Fruit fly (Drosophila melanogaster) whole organism, wandering third instar larva: ENCODE results near the gene Actn3.

Experiments used
- Abd-B ChIP-seq: fragments of >200 bp; optimal IDR thresholded peaks from 2 replicates; lab custom pipeline; 2017; ENCODE audit warnings: missing biosample characterization, missing genetic modification characterization
- CG32264 ChIP-seq: fragments of 200-800 bp; sonication (Bioruptor generic); optimal IDR thresholded peaks from 2 replicates; lab custom pipeline; 2016; ENCODE audit warnings: missing biosample characterization, missing genetic modification characterization
- CrebA ChIP-seq: fragments of 200-800 bp; sonication (Bioruptor generic); optimal IDR thresholded peaks from 2 replicates; lab custom pipeline; 2016; ENCODE audit warnings: missing biosample characterization, mild to moderate bottlenecking, missing genetic modification characterization, borderline replicate concordance
- Dfd ChIP-seq: fragments of >200 bp; optimal IDR thresholded peaks from 2 replicates; lab custom pipeline; 2017; ENCODE audit warnings: missing biosample characterization, missing genetic modification characterization
- Dif ChIP-seq: fragments of 200-275, 200-300 bp; sonication (Bioruptor generic); optimal IDR thresholded peaks from 2 replicates; lab custom pipeline; 2018; ENCODE audit warnings: missing biosample characterization, missing genetic modification characterization; ENCODE audit not compliant: partially characterized antibody
- GATAd ChIP-seq: sonication (Bioruptor generic); optimal IDR thresholded peaks from 2 replicates; lab custom pipeline; 2016; ENCODE audit warnings: missing biosample characterization, missing genetic modification characterization
- HLH106 ChIP-seq: fragments of 200-800 bp; optimal IDR thresholded peaks from 3 replicates; lab custom pipeline; 2019; ENCODE audit warnings: missing biosample characterization, mild to moderate bottlenecking, missing genetic modification characterization, moderate library complexity
- Hr78 ChIP-seq: fragments of >200 bp; optimal IDR thresholded peaks from 2 replicates; lab custom pipeline; 2017; ENCODE audit warnings: missing biosample characterization, missing genetic modification characterization
- Hr83 ChIP-seq: fragments of 200-300 bp; sonication (Bioruptor generic); optimal IDR thresholded peaks from 2 replicates; lab custom pipeline; 2016; ENCODE audit warnings: missing biosample characterization, mild to moderate bottlenecking, missing genetic modification characterization, moderate library complexity; ENCODE audit not compliant: poor library complexity, severe bottlenecking
- Mio ChIP-seq: sonication (Bioruptor generic); optimal IDR thresholded peaks from 2 replicates; lab custom pipeline; 2016; ENCODE audit warnings: missing biosample characterization, missing genetic modification characterization
- Myc ChIP-seq: fragments of >200 bp; optimal IDR thresholded peaks from 2 replicates; lab custom pipeline; 2017
- Rel ChIP-seq, 2 experiments: fragments of 200-800 bp; sonication (Bioruptor generic) in 1 of 2; optimal IDR thresholded peaks; 2 replicates in 1 of 2; 3 replicates in 1 of 2; lab custom pipeline; 2016 to 2019; ENCODE audit warnings: mild to moderate bottlenecking in 2 of 2, missing biosample characterization in 2 of 2, missing genetic modification characterization in 2 of 2, moderate library complexity in 1 of 2
- Sp1 ChIP-seq: fragments of 200-800 bp; sonication (Bioruptor generic); optimal IDR thresholded peaks from 3 replicates; lab custom pipeline; 2019; ENCODE audit warnings: missing biosample characterization, mild to moderate bottlenecking, missing genetic modification characterization, moderate library complexity
- Vsx2 ChIP-seq: fragments of 200-300, 225-300 bp; sonication (Bioruptor generic); optimal IDR thresholded peaks from 2 replicates; lab custom pipeline; 2018; ENCODE audit warnings: missing biosample characterization, missing genetic modification characterization; ENCODE audit not compliant: partially characterized antibody
- br ChIP-seq: fragments of 200-800 bp; sonication (Bioruptor generic); optimal IDR thresholded peaks from 2 replicates; lab custom pipeline; 2016; ENCODE audit warnings: missing biosample characterization, missing genetic modification characterization
- brk ChIP-seq: fragments of 200-800 bp; sonication (Bioruptor generic); optimal IDR thresholded peaks from 2 replicates; lab custom pipeline; 2016; ENCODE audit warnings: missing biosample characterization, mild to moderate bottlenecking, missing genetic modification characterization
- dl ChIP-seq, 2 experiments: fragments of 175-275, 200-275 bp in 1 of 2; fragments of 200-275 bp in 1 of 2; sonication (Bioruptor generic); optimal IDR thresholded peaks; lab custom pipeline; 2018; ENCODE audit warnings: mild to moderate bottlenecking in 2 of 2, missing biosample characterization in 2 of 2, missing genetic modification characterization in 2 of 2, moderate library complexity in 2 of 2; ENCODE audit not compliant: partially characterized antibody in 2 of 2, insufficient read depth in 1 of 2
- dsf ChIP-seq: sonication (Bioruptor generic); optimal IDR thresholded peaks from 2 replicates; lab custom pipeline; 2016; ENCODE audit warnings: missing biosample characterization, missing genetic modification characterization, borderline replicate concordance
- ey ChIP-seq: fragments of 200-800 bp; sonication (Bioruptor generic); optimal IDR thresholded peaks from 2 replicates; lab custom pipeline; 2016; ENCODE audit warnings: missing biosample characterization, missing genetic modification characterization
- foxo ChIP-seq, 2 experiments: fragments of 200-800 bp; sonication (Bioruptor generic); optimal IDR thresholded peaks; 2 replicates in 1 of 2; 3 replicates in 1 of 2; lab custom pipeline; 2016 to 2017; ENCODE audit warnings: missing biosample characterization in 2 of 2, missing genetic modification characterization in 2 of 2
- fru ChIP-seq: fragments of 200-800 bp; sonication (Bioruptor generic); optimal IDR thresholded peaks from 3 replicates; lab custom pipeline; 2016; ENCODE audit warnings: missing biosample characterization, mild to moderate bottlenecking, missing genetic modification characterization
- h ChIP-seq: fragments of 200-800 bp; sonication (Bioruptor generic); optimal IDR thresholded peaks from 3 replicates; lab custom pipeline; 2016; ENCODE audit warnings: missing biosample characterization, mild to moderate bottlenecking, missing genetic modification characterization
- jim ChIP-seq: fragments of 175-275, 200-325 bp; sonication (Bioruptor generic); optimal IDR thresholded peaks from 2 replicates; lab custom pipeline; 2016; ENCODE audit warnings: missing biosample characterization, mild to moderate bottlenecking, missing genetic modification characterization
- pan ChIP-seq: fragments of >200 bp; optimal IDR thresholded peaks from 2 replicates; lab custom pipeline; 2017
- psq ChIP-seq: fragments of 200-800 bp; sonication (Bioruptor generic); optimal IDR thresholded peaks from 3 replicates; lab custom pipeline; 2017; ENCODE audit warnings: missing biosample characterization, mild to moderate bottlenecking, missing genetic modification characterization, moderate library complexity
- rgr ChIP-seq: fragments of 200-800 bp; sonication (Bioruptor generic); optimal IDR thresholded peaks from 3 replicates; lab custom pipeline; 2016; ENCODE audit warnings: missing biosample characterization, mild to moderate bottlenecking, missing genetic modification characterization
- sage ChIP-seq: fragments of 200-800 bp; sonication (Bioruptor generic); optimal IDR thresholded peaks from 2 replicates; lab custom pipeline; 2016; ENCODE audit warnings: missing biosample characterization, mild to moderate bottlenecking, missing genetic modification characterization
- sv ChIP-seq: fragments of 200-800 bp; sonication (Bioruptor generic); optimal IDR thresholded peaks from 3 replicates; lab custom pipeline; 2016; ENCODE audit warnings: missing biosample characterization, missing genetic modification characterization
- tai ChIP-seq: sonication (Bioruptor generic); optimal IDR thresholded peaks from 2 replicates; lab custom pipeline; 2016; ENCODE audit warnings: missing biosample characterization, missing genetic modification characterization

The Actn3 gene

DNA sequence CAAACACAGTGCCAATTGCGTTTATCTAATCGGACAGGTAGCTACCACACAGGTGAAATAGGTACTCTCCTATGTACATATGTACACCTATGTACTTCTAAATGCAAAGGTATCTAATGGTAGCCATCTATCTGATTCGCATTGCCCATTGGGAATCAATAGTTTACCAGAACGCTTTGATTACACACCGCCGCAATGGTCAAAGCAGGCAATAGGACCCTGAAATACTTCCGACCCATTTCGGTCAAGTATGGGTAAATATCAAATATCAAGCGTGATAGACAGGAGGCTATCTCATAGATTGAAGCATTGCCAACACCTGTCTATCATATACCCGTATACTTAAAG, 31.1 kb upstream of the Actn3 start:
- TF ChIP-seq Dfd (GFP tag; lab: Kevin White, UChicago) (no peak), Hr78 (GFP tag; lab: Kevin White, UChicago) (no peak), sv (GFP tag; lab: Kevin White, UChicago) (no peak), ey (no peak), Sp1 (GFP tag; lab: Kevin White, UChicago) (no peak), tai (GFP tag; lab: Kevin White, UChicago) (no peak), GATAd (no peak), Hr83 (GFP tag; lab: Kevin White, UChicago) (no peak)
- TF ChIP-seq, all 38 proteins: peak for 0

DNA sequence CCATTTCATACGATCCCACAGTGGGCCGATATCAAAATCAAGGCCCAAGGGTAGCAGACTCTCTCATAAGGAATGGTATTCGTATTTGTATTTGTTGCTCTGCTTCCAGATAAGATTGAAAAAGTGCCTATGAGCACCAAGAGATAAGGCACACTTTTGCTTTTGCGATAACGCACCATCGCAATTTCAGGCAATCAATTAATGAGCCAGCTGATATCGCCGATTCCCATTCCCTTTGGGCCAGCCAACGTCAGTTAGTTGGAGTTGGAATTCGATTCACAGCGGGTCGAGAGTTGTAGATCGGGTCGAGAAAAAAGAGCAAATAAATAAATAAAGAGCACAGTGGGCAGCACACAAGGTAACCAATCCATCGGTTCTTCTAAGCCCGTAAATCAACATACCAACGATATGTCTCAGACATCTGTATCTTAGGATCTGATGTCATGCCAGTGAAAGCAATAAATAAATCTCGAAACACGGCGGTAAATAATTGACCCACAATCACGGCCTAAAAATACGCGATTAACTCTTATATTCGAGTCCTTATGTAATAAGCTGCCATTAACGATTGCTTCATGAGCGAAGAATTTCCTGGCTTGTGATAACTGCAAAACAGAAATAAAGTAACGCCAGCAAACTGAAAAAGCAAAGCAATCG, 30.6 kb upstream of the Actn3 start, which contains the start of gene CG8907:
TSS of gene CG8907 (plus strand) at position 252 of the 657 bp plus-strand sequence.
- TF ChIP-seq brk (GFP tag; lab: Kevin White, UChicago): no peak
- no peak for TF ChIP-seq br
- no peak for TF ChIP-seq dl (GFP tag; optimal IDR thresholded peaks at IDR 0.05; lab: Kevin White, UChicago; ENCODE audit: insufficient read depth in 1 of 2, partially characterized antibody in 2 of 2)
- peak; percentile 74 for TF ChIP-seq h (GFP tag; lab: Kevin White, UChicago)
- no peak for TF ChIP-seq HLH106
- TF ChIP-seq Dif (GFP tag; lab: Kevin White, UChicago): no peak
- peak; percentile 27 for TF ChIP-seq Vsx2
- peak; percentile 27 for TF ChIP-seq fru (GFP tag; lab: Kevin White, UChicago)
- TF ChIP-seq Rel (GFP tag; optimal IDR thresholded peaks at IDR 0.05; lab: Kevin White, UChicago): no peak
- TF ChIP-seq Rel (tag; optimal IDR thresholded peaks at IDR 0.05; lab: Kevin White, UChicago): peak; percentile 7

DNA sequence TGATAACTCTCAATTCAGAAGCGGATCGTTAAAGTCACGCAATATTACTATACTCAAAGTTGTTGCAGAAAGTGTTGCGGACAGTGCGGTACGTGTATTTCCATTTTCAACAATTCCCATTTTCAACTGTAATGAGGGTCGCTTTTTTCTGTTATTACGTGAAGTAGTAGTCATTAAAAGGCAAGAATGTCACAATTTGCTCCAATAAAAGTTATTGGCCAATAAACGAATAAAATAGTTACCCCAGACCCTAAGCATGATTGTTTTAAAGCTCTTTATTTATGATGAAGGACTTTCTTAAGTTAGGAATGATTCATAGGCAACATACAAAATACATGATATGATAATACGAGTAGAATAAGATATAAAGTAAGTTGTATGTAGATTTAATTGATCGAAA, 29.7 kb upstream of the Actn3 start:
- no peak for TF ChIP-seq dsf (GFP tag; lab: Kevin White, UChicago)
- no peak for TF ChIP-seq psq (GFP tag; lab: Kevin White, UChicago)
- TF ChIP-seq tai (GFP tag; lab: Kevin White, UChicago): no peak
- TF ChIP-seq dl (GFP tag; optimal IDR thresholded peaks at IDR 0.05; lab: Kevin White, UChicago; ENCODE audit: insufficient read depth in 1 of 2, partially characterized antibody in 2 of 2): no peak
- TF ChIP-seq CrebA (GFP tag; lab: Kevin White, UChicago): no peak
- TF ChIP-seq Sp1 (GFP tag; lab: Kevin White, UChicago): no peak
- no peak for TF ChIP-seq Dif (GFP tag; lab: Kevin White, UChicago)
- no peak for TF ChIP-seq HLH106
- no peak for TF ChIP-seq Mio (GFP tag; lab: Kevin White, UChicago)
- no peak for TF ChIP-seq jim (GFP tag; lab: Kevin White, UChicago)
- no peak for TF ChIP-seq pan (lab: Kevin White, UChicago)
- no peak for TF ChIP-seq CG32264 (GFP tag; lab: Kevin White, UChicago)
- no peak for TF ChIP-seq foxo (GFP tag; optimal IDR thresholded peaks at IDR 0.05; lab: Kevin White, UChicago)
- TF ChIP-seq Abd-B (GFP tag; lab: Kevin White, UChicago): no peak
- TF ChIP-seq sage (GFP tag; lab: Kevin White, UChicago): no peak
- TF ChIP-seq Dfd (GFP tag; lab: Kevin White, UChicago): no peak
- no peak for TF ChIP-seq Myc (lab: Kevin White, UChicago)
- TF ChIP-seq brk (GFP tag; lab: Kevin White, UChicago): no peak
- TF ChIP-seq, all 38 proteins: peak for 0

DNA sequence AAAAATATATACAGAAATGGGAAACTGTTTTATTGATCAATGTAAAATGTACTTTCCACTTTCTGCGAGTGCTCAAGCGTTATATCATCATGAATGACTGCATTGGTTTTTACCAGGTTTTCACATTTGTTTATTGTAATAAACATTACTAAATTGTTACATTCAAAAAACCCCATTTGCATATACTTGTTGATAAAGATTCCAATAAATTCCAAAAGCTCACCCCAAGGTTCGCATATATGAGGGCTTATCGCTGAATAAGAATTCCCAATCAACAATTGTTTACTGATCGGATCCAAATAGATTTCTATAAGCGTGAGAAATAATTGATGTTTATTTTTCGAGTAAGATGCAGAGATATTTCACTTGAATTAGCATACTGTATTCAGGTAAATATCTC, 25.9 kb upstream of the Actn3 start:
- TF ChIP-seq HLH106 (no peak), CrebA (GFP tag; lab: Kevin White, UChicago) (no peak), rgr (no peak), Rel (GFP tag; optimal IDR thresholded peaks at IDR 0.05; lab: Kevin White, UChicago) (no peak), Rel (tag; optimal IDR thresholded peaks at IDR 0.05; lab: Kevin White, UChicago) (peak; percentile 90)
- TF ChIP-seq, all 38 proteins: peak for 1
